Worm (Caenorhabditis elegans): Measurements from ENCODE around the gene fbxa-153.
"Not testable (repeated sequence)": the region's sequence is repeated elsewhere in the genome, so short reads cannot be mapped to it uniquely, and the experiment has no call there.

Gene fbxa-153

ce11 chrV:15643192-15643591 lies 33.0 kb upstream of the fbxa-153 start, which contains the start of gene C55A1.4:
Gene C55A1.4 (minus strand): TSS chrV:15643292.
- not testable (repeated sequence) for TF ChIP-seq aly-1 (tag; optimal IDR thresholded peaks at IDR 0.05); ceh-13 (GFP tag; optimal IDR thresholded peaks at IDR 0.05); ceh-36 (tag; optimal IDR thresholded peaks at IDR 0.05)

- TF ChIP-seq scrt-1 (GFP tag; IDR thresholded peaks at IDR 0.05) (no peak), hmg-4 (GFP tag; optimal IDR thresholded peaks at IDR 0.05) (no peak), ceh-36 (tag; optimal IDR thresholded peaks at IDR 0.05) (no peak), aly-1 (tag; optimal IDR thresholded peaks at IDR 0.05) (no peak), flt-1 (GFP tag; IDR thresholded peaks at IDR 0.05) (no peak), ama-1 (optimal IDR thresholded peaks at IDR 0.05) (no peak), ets-7 (tag; optimal IDR thresholded peaks at IDR 0.05) (no peak), ceh-13 (GFP tag; optimal IDR thresholded peaks at IDR 0.05) (no peak), tbx-11 (GFP tag; IDR thresholded peaks at IDR 0.05) (no peak), tra-4 (tag; optimal IDR thresholded peaks at IDR 0.05) (no peak), hmbx-1 (tag; optimal IDR thresholded peaks at IDR 0.05) (no peak), sea-1 (GFP tag; conservative IDR thresholded peaks at IDR 0.05) (no peak)
Observed at ce11 chrV:15638853-15639252, 28.7 kb upstream of the fbxa-153 start, which contains the start of gene srz-44. Gene srz-44 (minus strand): TSS chrV:15638953.

- TF ChIP-seq tra-4 (tag; optimal IDR thresholded peaks at IDR 0.05): no peak
- no peak for TF ChIP-seq hmbx-1 (tag; optimal IDR thresholded peaks at IDR 0.05)
- TF ChIP-seq flt-1 (GFP tag; IDR thresholded peaks at IDR 0.05): no peak
- no peak for TF ChIP-seq F13C5.2 (tag; optimal IDR thresholded peaks at IDR 0.05)
- no peak for TF ChIP-seq ets-7 (tag; optimal IDR thresholded peaks at IDR 0.05)
- TF ChIP-seq tbx-11 (GFP tag; IDR thresholded peaks at IDR 0.05): no peak
- TF ChIP-seq sea-1 (GFP tag; conservative IDR thresholded peaks at IDR 0.05): no peak
- TF ChIP-seq pes-1 (GFP tag; IDR thresholded peaks at IDR 0.05): no peak
- no peak for TF ChIP-seq hnd-1 (tag; optimal IDR thresholded peaks at IDR 0.05)
- TF ChIP-seq hmg-4 (GFP tag; optimal IDR thresholded peaks at IDR 0.05): no peak
- TF ChIP-seq ceh-13 (GFP tag; optimal IDR thresholded peaks at IDR 0.05): no peak
- no peak for TF ChIP-seq tbx-37 (GFP tag; conservative IDR thresholded peaks at IDR 0.05)
- TF ChIP-seq scrt-1 (GFP tag; IDR thresholded peaks at IDR 0.05): no peak
- no peak for TF ChIP-seq B0310.2 (tag; optimal IDR thresholded peaks at IDR 0.05)
- TF ChIP-seq ceh-36 (tag; optimal IDR thresholded peaks at IDR 0.05): no peak
- TF ChIP-seq aly-1 (tag; optimal IDR thresholded peaks at IDR 0.05): no peak
- TF ChIP-seq ama-1 (optimal IDR thresholded peaks at IDR 0.05): no peak
Observed at ce11 chrV:15629543-15629942, 19.4 kb upstream of the fbxa-153 start, which contains the start of gene str-248. Gene str-248 (minus strand): TSS chrV:15629643.

- TF ChIP-seq hmbx-1 (tag; optimal IDR thresholded peaks at IDR 0.05) (no peak), tbx-11 (GFP tag; IDR thresholded peaks at IDR 0.05) (no peak), tra-4 (tag; optimal IDR thresholded peaks at IDR 0.05) (no peak), F13C5.2 (tag; optimal IDR thresholded peaks at IDR 0.05) (no peak)
Observed at ce11 chrV:15625561-15625960, 15.4 kb upstream of the fbxa-153 start, which contains the start of gene C55A1.11. Gene C55A1.11 (plus strand): TSS chrV:15625861.

ce11 chrV:15621518-15621917 lies 11.3 kb upstream of the fbxa-153 start, which contains the start of gene C55A1.1:
Gene C55A1.1 (plus strand): TSS chrV:15621818.
- TF ChIP-seq hnd-1 (tag; optimal IDR thresholded peaks at IDR 0.05): no peak
- TF ChIP-seq ama-1 (optimal IDR thresholded peaks at IDR 0.05): no peak
- TF ChIP-seq F13C5.2 (tag; optimal IDR thresholded peaks at IDR 0.05): no peak
- no peak for TF ChIP-seq aly-1 (tag; optimal IDR thresholded peaks at IDR 0.05)
- TF ChIP-seq flt-1 (GFP tag; IDR thresholded peaks at IDR 0.05): no peak
- TF ChIP-seq scrt-1 (GFP tag; IDR thresholded peaks at IDR 0.05): no peak
- TF ChIP-seq tbx-11 (GFP tag; IDR thresholded peaks at IDR 0.05): no peak
- TF ChIP-seq hmg-4 (GFP tag; optimal IDR thresholded peaks at IDR 0.05): no peak
- no peak for TF ChIP-seq ceh-36 (tag; optimal IDR thresholded peaks at IDR 0.05)
- no peak for TF ChIP-seq tra-4 (tag; optimal IDR thresholded peaks at IDR 0.05)
- no peak for TF ChIP-seq ets-7 (tag; optimal IDR thresholded peaks at IDR 0.05)
- no peak for TF ChIP-seq pes-1 (GFP tag; IDR thresholded peaks at IDR 0.05)
- no peak for TF ChIP-seq hmbx-1 (tag; optimal IDR thresholded peaks at IDR 0.05)
- no peak for TF ChIP-seq ceh-13 (GFP tag; optimal IDR thresholded peaks at IDR 0.05)

ce11 chrV:15614534-15614933 lies 4.3 kb upstream of the fbxa-153 start:
- TF ChIP-seq flt-1 (GFP tag; IDR thresholded peaks at IDR 0.05): no peak
- TF ChIP-seq tbx-11 (GFP tag; IDR thresholded peaks at IDR 0.05): no peak
- no peak for TF ChIP-seq ets-7 (tag; optimal IDR thresholded peaks at IDR 0.05)
- no peak for TF ChIP-seq pes-1 (GFP tag; IDR thresholded peaks at IDR 0.05)
- TF ChIP-seq tra-4 (tag; optimal IDR thresholded peaks at IDR 0.05): no peak
- no peak for TF ChIP-seq tbx-37 (GFP tag; conservative IDR thresholded peaks at IDR 0.05)
- no peak for TF ChIP-seq hnd-1 (tag; optimal IDR thresholded peaks at IDR 0.05)
- TF ChIP-seq aly-1 (tag; optimal IDR thresholded peaks at IDR 0.05): no peak
- TF ChIP-seq B0310.2 (tag; optimal IDR thresholded peaks at IDR 0.05): no peak
- TF ChIP-seq hmg-4 (GFP tag; optimal IDR thresholded peaks at IDR 0.05): no peak
- TF ChIP-seq ceh-36 (tag; optimal IDR thresholded peaks at IDR 0.05): no peak
- TF ChIP-seq ceh-13 (GFP tag; optimal IDR thresholded peaks at IDR 0.05): no peak
- TF ChIP-seq hmbx-1 (tag; optimal IDR thresholded peaks at IDR 0.05): no peak

ce11 chrV:15612886-15613285 lies 2.7 kb upstream of the fbxa-153 start, which contains the start of gene str-263:
Gene str-263 (plus strand): TSS chrV:15613186.
- no peak for TF ChIP-seq tra-4 (tag; optimal IDR thresholded peaks at IDR 0.05)
- TF ChIP-seq hmbx-1 (tag; optimal IDR thresholded peaks at IDR 0.05): no peak
- TF ChIP-seq hmg-4 (GFP tag; optimal IDR thresholded peaks at IDR 0.05): no peak
- no peak for TF ChIP-seq ceh-36 (tag; optimal IDR thresholded peaks at IDR 0.05)
- no peak for TF ChIP-seq F13C5.2 (tag; optimal IDR thresholded peaks at IDR 0.05)
- no peak for TF ChIP-seq aly-1 (tag; optimal IDR thresholded peaks at IDR 0.05)
- no peak for TF ChIP-seq B0310.2 (tag; optimal IDR thresholded peaks at IDR 0.05)
- TF ChIP-seq hnd-1 (tag; optimal IDR thresholded peaks at IDR 0.05): no peak

ce11 chrV:15605045-15605444 lies 5.1 kb downstream of the fbxa-153 start, which contains the start of gene fbxa-154:
Gene fbxa-154 (minus strand): TSS chrV:15605145.
- TF ChIP-seq tra-4 (tag; optimal IDR thresholded peaks at IDR 0.05) (no peak), tbx-37 (GFP tag; conservative IDR thresholded peaks at IDR 0.05) (no peak), ceh-13 (GFP tag; optimal IDR thresholded peaks at IDR 0.05) (no peak)

Data from whole organism, early embryonic.